Fruit fly (Drosophila melanogaster) whole organism, wandering third instar larva: ENCODE results near the gene SP555.

Experiments used
- GATAd ChIP-seq: sonication (Bioruptor generic); optimal IDR thresholded peaks from 2 replicates; lab custom pipeline; 2016; ENCODE audit warnings: missing biosample characterization, missing genetic modification characterization
- Hnf4 ChIP-seq: fragments of 200-800 bp; sonication (Bioruptor generic); optimal IDR thresholded peaks from 2 replicates; lab custom pipeline; 2016; ENCODE audit warnings: missing biosample characterization, mild to moderate bottlenecking, missing genetic modification characterization
- Jra ChIP-seq: sonication (Bioruptor generic); optimal IDR thresholded peaks from 2 replicates; lab custom pipeline; 2016; ENCODE audit warnings: missing biosample characterization, missing genetic modification characterization
- Myc ChIP-seq: fragments of >200 bp; optimal IDR thresholded peaks from 2 replicates; lab custom pipeline; 2017
- OdsH ChIP-seq: fragments of 200-800 bp; sonication (Bioruptor generic); optimal IDR thresholded peaks from 2 replicates; lab custom pipeline; 2016; ENCODE audit warnings: missing biosample characterization, mild to moderate bottlenecking, missing genetic modification characterization
- br ChIP-seq: fragments of 200-800 bp; sonication (Bioruptor generic); optimal IDR thresholded peaks from 2 replicates; lab custom pipeline; 2016; ENCODE audit warnings: missing biosample characterization, missing genetic modification characterization
- dl ChIP-seq, 2 experiments: fragments of 175-275, 200-275 bp in 1 of 2; fragments of 200-275 bp in 1 of 2; sonication (Bioruptor generic); optimal IDR thresholded peaks; lab custom pipeline; 2018; ENCODE audit warnings: mild to moderate bottlenecking in 2 of 2, missing biosample characterization in 2 of 2, missing genetic modification characterization in 2 of 2, moderate library complexity in 2 of 2; ENCODE audit not compliant: partially characterized antibody in 2 of 2, insufficient read depth in 1 of 2
- ey ChIP-seq: fragments of 200-800 bp; sonication (Bioruptor generic); optimal IDR thresholded peaks from 2 replicates; lab custom pipeline; 2016; ENCODE audit warnings: missing biosample characterization, missing genetic modification characterization
- h ChIP-seq: fragments of 200-800 bp; sonication (Bioruptor generic); optimal IDR thresholded peaks from 3 replicates; lab custom pipeline; 2016; ENCODE audit warnings: missing biosample characterization, mild to moderate bottlenecking, missing genetic modification characterization
- psq ChIP-seq: fragments of 200-800 bp; sonication (Bioruptor generic); optimal IDR thresholded peaks from 3 replicates; lab custom pipeline; 2017; ENCODE audit warnings: missing biosample characterization, mild to moderate bottlenecking, missing genetic modification characterization, moderate library complexity
- usp ChIP-seq: fragments of >200 bp; optimal IDR thresholded peaks from 2 replicates; lab custom pipeline; 2017; ENCODE audit warnings: missing biosample characterization, missing genetic modification characterization
- woc ChIP-seq: sonication (Bioruptor generic); optimal IDR thresholded peaks from 2 replicates; lab custom pipeline; 2016; ENCODE audit warnings: missing biosample characterization, mild to moderate bottlenecking, missing genetic modification characterization

- TF ChIP-seq OdsH (GFP tag; lab: Kevin White, UChicago) (no peak), Jra (no peak), psq (no peak), Myc (lab: Kevin White, UChicago) (no peak), woc (GFP tag; lab: Kevin White, UChicago) (no peak), Hnf4 (GFP tag; lab: Kevin White, UChicago) (no peak), usp (no peak), ey (GFP tag; lab: Kevin White, UChicago) (no peak), GATAd (GFP tag; lab: Kevin White, UChicago) (no peak), dl (GFP tag; optimal IDR thresholded peaks at IDR 0.05; lab: Kevin White, UChicago; ENCODE audit: insufficient read depth in 1 of 2, partially characterized antibody in 2 of 2) (no peak), h (GFP tag; lab: Kevin White, UChicago) (no peak), br (no peak)
These were observed 41.7 kb downstream of the SP555 start for dm6 chr2L:5079200-5079599.
